Fruit fly (Drosophila melanogaster) Kc167 (cell line): ENCODE results near the gene Ugt36A1.

ENCODE experiments used
- Myc ChIP-seq: fragments of >200 bp; optimal IDR thresholded peaks from 2 replicates; lab custom pipeline; 2017; ENCODE audit warnings: missing external identifiers
- Sin3A ChIP-seq: fragments of >200 bp; optimal IDR thresholded peaks from 2 replicates; lab custom pipeline; 2018; ENCODE audit warnings: missing external identifiers
- h ChIP-seq: fragments of >200 bp; optimal IDR thresholded peaks from 3 replicates; lab custom pipeline; 2018; ENCODE audit warnings: missing external identifiers
- insv ChIP-seq: fragments of >200 bp; optimal IDR thresholded peaks from 3 replicates; lab custom pipeline; 2018; ENCODE audit warnings: missing external identifiers
- psq ChIP-seq: fragments of >200 bp; optimal IDR thresholded peaks from 2 replicates; lab custom pipeline; 2017; ENCODE audit warnings: missing external identifiers
- ttk ChIP-seq: sonication (Bioruptor generic); optimal IDR thresholded peaks from 2 replicates; lab custom pipeline; 2017; ENCODE audit warnings: missing external identifiers

Gene Ugt36A1

DNA sequence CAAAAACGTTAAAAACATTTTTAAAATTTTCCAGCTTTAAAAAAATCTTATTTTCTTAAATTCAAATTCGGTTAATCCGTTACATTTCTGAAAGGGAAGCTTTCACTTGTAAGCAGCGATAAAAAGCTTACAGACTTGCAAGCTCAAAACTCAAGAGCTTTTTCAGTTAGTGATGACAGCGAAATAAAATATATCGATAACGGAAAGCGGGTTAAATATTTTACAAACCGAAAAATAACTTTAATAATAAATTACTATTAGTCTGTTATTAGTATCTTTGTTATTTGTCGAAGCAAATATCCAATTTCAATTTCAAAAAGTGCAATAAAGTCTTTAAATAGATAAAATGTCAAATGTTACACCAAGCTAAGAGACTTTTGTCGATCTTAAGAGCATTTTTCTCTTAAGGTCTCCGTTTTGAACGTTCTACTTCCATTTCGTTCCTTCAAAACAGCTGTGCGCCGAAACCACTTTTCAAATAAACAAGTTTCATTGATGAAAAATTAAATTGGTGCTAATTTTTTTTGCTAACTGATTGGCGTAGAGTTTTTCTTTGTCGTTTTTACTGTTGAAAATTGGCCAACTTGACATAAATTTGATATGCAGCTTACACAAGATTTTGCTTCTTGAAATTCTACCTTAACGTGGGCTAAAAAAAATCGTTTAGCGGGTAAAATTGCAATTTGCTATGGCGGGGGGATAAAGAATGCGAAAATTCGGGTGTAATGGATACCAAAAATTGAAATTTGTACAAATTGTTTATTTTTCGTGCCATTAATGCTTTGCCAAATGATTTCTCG is 29.5 kb downstream of the Ugt36A1 start:
- TF ChIP-seq psq (lab: Kevin White, UChicago) (no peak), ttk (lab: Kevin White, UChicago) (no peak), Sin3A (lab: Kevin White, UChicago) (no peak), Myc (no peak), h (no peak), insv (lab: Kevin White, UChicago) (no peak)

DNA sequence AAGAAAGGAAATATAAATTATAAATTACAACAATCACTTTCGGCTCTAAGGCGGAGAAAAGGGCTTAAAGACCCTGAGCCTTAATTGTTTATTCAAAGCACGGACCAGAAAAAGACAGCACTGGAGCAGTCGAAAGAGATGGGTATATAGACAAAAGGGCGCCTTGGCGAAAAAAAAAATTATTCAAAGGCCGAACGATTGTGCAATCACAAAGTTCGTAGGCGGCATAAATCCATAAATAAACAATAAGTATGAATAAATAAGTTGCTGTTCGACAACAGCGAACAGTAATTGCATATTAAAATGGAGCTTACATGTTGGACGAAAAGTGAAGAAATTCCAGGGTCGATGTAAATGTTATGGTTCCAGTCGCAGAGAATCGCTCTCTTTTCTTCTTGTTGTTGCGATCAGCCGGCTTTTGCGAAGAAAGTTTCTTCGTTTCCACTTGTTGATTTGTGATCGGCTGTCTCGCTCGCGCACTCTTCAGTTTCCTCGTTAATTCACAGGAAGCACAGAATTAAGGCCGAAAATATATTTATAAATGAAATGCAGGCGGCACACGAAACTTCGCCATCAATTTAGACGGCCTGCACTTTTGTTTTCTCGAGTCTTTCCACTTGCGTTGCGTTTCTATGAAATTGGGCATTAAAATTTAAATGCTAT is 36.2 kb downstream of the Ugt36A1 start:
- TF ChIP-seq ttk (lab: Kevin White, UChicago) (no peak), Myc (no peak), insv (lab: Kevin White, UChicago) (no peak), h (no peak), Sin3A (lab: Kevin White, UChicago) (no peak), psq (lab: Kevin White, UChicago) (no peak)

- no peak for TF ChIP-seq Sin3A (lab: Kevin White, UChicago)
- TF ChIP-seq Myc: no peak
- no peak for TF ChIP-seq h
Measured at dm6 chr2L:3655698-3656105, 36.8 kb downstream of the Ugt36A1 start.

dm6 chr2L:3656667-3657066 is 37.8 kb downstream of the Ugt36A1 start, which contains the start of gene for:
Gene for, minus strand, starts transcription at chr2L:3656953.
- TF ChIP-seq ttk (lab: Kevin White, UChicago): no peak
- no peak for TF ChIP-seq Myc
- no peak for TF ChIP-seq psq (lab: Kevin White, UChicago)
- no peak for TF ChIP-seq Sin3A (lab: Kevin White, UChicago)
- no peak for TF ChIP-seq h
- no peak for TF ChIP-seq insv (lab: Kevin White, UChicago)

- TF ChIP-seq psq (lab: Kevin White, UChicago): no peak
- TF ChIP-seq h: no peak
- TF ChIP-seq Myc: no peak
- TF ChIP-seq Sin3A (lab: Kevin White, UChicago): no peak
- no peak for TF ChIP-seq insv (lab: Kevin White, UChicago)
- TF ChIP-seq ttk (lab: Kevin White, UChicago): no peak
Measured at dm6 chr2L:3657349-3658142, 38.6 kb downstream of the Ugt36A1 start.

- no peak for TF ChIP-seq ttk (lab: Kevin White, UChicago)
- TF ChIP-seq insv (lab: Kevin White, UChicago): no peak
- TF ChIP-seq Sin3A (lab: Kevin White, UChicago): no peak
- TF ChIP-seq psq (lab: Kevin White, UChicago): no peak
Measured at dm6 chr2L:3662307-3662795, 43.5 kb downstream of the Ugt36A1 start, which contains the start of gene Drgx. Gene Drgx, plus strand, starts transcription at chr2L:3662745.

- TF ChIP-seq psq (lab: Kevin White, UChicago) (no peak), h (no peak)
Measured at dm6 chr2L:3668451-3668850, 49.6 kb downstream of the Ugt36A1 start, which contains the start of gene Sfp24Ba. Gene Sfp24Ba, minus strand, starts transcription at chr2L:3668551.

dm6 chr2L:3669034-3669433 is 50.1 kb downstream of the Ugt36A1 start, which contains the start of gene Sfp24Bd:
Gene Sfp24Bd, minus strand, starts transcription at chr2L:3669134.
- TF ChIP-seq psq (lab: Kevin White, UChicago): no peak
- TF ChIP-seq ttk (lab: Kevin White, UChicago): no peak
- no peak for TF ChIP-seq insv (lab: Kevin White, UChicago)
- no peak for TF ChIP-seq Sin3A (lab: Kevin White, UChicago)
- TF ChIP-seq Myc: no peak
- no peak for TF ChIP-seq h

dm6 chr2L:3669675-3670074 is 50.8 kb downstream of the Ugt36A1 start, which contains the start of gene Sfp24Bb:
Gene Sfp24Bb, minus strand, starts transcription at chr2L:3669775.
- no peak for TF ChIP-seq Sin3A (lab: Kevin White, UChicago)
- no peak for TF ChIP-seq Myc
- no peak for TF ChIP-seq psq (lab: Kevin White, UChicago)
- TF ChIP-seq insv (lab: Kevin White, UChicago): no peak
- no peak for TF ChIP-seq ttk (lab: Kevin White, UChicago)
- no peak for TF ChIP-seq h

DNA sequence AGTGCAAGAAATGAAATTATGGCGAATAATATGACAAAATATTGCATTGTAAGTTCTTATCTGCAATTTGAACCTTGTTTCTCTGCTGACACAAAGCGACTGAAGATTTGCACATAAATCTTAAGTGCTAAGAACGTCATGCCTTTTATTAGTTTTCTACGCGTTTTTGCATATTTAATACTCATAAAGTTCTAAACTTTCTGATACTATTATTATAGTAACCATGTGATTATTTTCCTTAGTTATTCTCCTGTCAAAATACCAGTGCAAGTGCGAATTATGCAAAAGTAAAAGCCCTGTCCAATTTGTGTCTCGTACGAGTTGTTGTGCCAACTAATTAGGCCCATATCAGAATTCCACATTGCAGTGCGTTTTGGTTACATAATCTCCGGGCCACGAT is 51.6 kb downstream of the Ugt36A1 start, which contains the start of gene Sfp24Bc:
Gene Sfp24Bc, minus strand, starts transcription at position 101 of the 400 bp plus-strand sequence.
- TF ChIP-seq h (no peak), ttk (lab: Kevin White, UChicago) (no peak), insv (lab: Kevin White, UChicago) (no peak), psq (lab: Kevin White, UChicago) (no peak), Myc (no peak), Sin3A (lab: Kevin White, UChicago) (no peak)
